Fruit fly (Drosophila melanogaster): ENCODE results near the gene CG14785.
A peak's percentile ranks its signal among the peaks of the same experiment; 100 is the strongest.

CG14785 gene

DNA sequence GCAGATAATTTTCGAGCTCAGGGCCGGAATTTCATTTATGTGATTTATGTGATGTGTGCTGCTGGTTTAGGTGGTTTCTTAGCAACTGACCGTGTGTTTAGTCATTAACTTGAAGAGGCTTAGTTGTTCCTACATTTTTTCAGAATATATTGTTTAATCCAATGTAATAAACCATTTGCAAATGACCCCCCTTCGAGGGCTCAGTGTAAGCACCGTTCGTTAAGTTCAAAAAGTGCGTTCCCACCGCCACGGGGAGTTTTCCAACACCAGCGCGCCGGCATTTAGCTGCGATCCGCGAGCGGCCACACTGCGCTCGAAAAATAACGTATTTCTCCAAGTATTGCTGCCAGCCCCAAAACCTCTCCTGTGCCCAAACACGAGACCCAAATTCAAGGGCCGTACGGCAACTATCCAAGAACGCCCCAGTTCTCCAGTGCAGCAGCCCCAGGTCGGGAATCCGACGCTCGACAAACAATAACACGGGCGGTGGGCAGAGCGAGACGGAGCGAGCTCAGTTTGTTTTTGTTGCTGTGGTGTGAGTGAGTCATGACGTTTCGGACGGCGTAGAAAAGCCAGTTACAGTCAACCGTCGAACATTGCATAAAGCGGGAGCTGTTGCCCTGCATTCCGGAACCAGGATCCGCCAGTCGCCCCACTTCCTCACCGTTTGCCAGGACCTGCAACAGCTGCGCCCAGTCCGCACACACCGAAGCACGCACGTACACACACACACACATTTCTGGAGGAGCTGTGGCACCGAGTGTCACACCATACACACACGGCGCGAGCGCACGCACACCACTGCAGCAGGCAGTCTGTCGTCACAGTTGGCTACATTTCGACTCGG is 21.6 kb upstream of the CG14785 start, which contains the start of gene rush (continued):
- peak; percentile 5 for TF ChIP-seq nmo (GFP tag; optimal IDR thresholded peaks at IDR 0.05)
- no peak for TF ChIP-seq CG43689 (GFP tag; IDR thresholded peaks at IDR 0.05)
- no peak for TF ChIP-seq CG15479 (GFP tag; optimal IDR thresholded peaks at IDR 0.05)
- no peak for TF ChIP-seq vnd (GFP tag; IDR thresholded peaks at IDR 0.05; ENCODE audit: partially characterized antibody)
- no peak for TF ChIP-seq CG18476 (GFP tag; optimal IDR thresholded peaks at IDR 0.05)
- no peak for TF ChIP-seq bigmax (GFP tag; optimal IDR thresholded peaks at IDR 0.05)
- peak; percentile 42 for TF ChIP-seq CG30403 (GFP tag; optimal IDR thresholded peaks at IDR 0.05)
- TF ChIP-seq slou (GFP tag; optimal IDR thresholded peaks at IDR 0.05) = no peak
- peak; percentile 57 for TF ChIP-seq CG7786 (GFP tag; optimal IDR thresholded peaks at IDR 0.05)
- TF ChIP-seq sna (GFP tag; IDR thresholded peaks at IDR 0.05; ENCODE audit: partially characterized antibody) = no peak
- TF ChIP-seq CG12769 (tag; optimal IDR thresholded peaks at IDR 0.05) = peak; percentile 12
- TF ChIP-seq CG15269 (tag; optimal IDR thresholded peaks at IDR 0.05) = peak; percentile 27
- TF ChIP-seq sc (optimal IDR thresholded peaks at IDR 0.05) = no peak
- TF ChIP-seq sc (GFP tag; optimal IDR thresholded peaks at IDR 0.05) = no peak
- TF ChIP-seq PHDP (tag; optimal IDR thresholded peaks at IDR 0.05) = peak; percentile 10
- TF ChIP-seq sens (GFP tag) = peak; percentile 59
- peak; percentile 90 for TF ChIP-seq CG4617 (GFP tag; optimal IDR thresholded peaks at IDR 0.05; ENCODE audit: borderline replicate concordance)
- TF ChIP-seq CG6854 (GFP tag; optimal IDR thresholded peaks at IDR 0.05) = no peak
- TF ChIP-seq CG3281 (GFP tag; optimal IDR thresholded peaks at IDR 0.05) = no peak
- peak; percentile 24 for TF ChIP-seq pnt (GFP tag; optimal IDR thresholded peaks at IDR 0.05)
- TF ChIP-seq CG6791 (GFP tag; IDR thresholded peaks at IDR 0.05; ENCODE audit: partially characterized antibody) = no peak
- peak; percentile 29; the same call in 1 of the 2 replicates for TF ChIP-seq CG14441 (GFP tag; IDR thresholded peaks at IDR 0.05)
- peak; percentile 15 for TF ChIP-seq jumu (GFP tag; optimal IDR thresholded peaks at IDR 0.05)
- TF ChIP-seq oc (tag; optimal IDR thresholded peaks at IDR 0.05) = no peak
- TF ChIP-seq CG17912 (GFP tag; optimal IDR thresholded peaks at IDR 0.05) = no peak
- TF ChIP-seq Hey (tag; optimal IDR thresholded peaks at IDR 0.05) = no peak
- TF ChIP-seq ro (GFP tag; IDR thresholded peaks at IDR 0.05) = no peak
- TF ChIP-seq Hr51 (GFP tag; optimal IDR thresholded peaks at IDR 0.05) = no peak
- TF ChIP-seq CG7357 (GFP tag; IDR thresholded peaks at IDR 0.05) = peak; percentile 64; the same call in 1 of the 3 replicates
- no peak for TF ChIP-seq CG16779 (GFP tag; IDR thresholded peaks at IDR 0.05)
- no peak for TF ChIP-seq Sox100B (GFP tag; optimal IDR thresholded peaks at IDR 0.05)
- TF ChIP-seq twi (tag; optimal IDR thresholded peaks at IDR 0.05) = no peak
- peak; percentile 24 for TF ChIP-seq HLH54F (GFP tag; optimal IDR thresholded peaks at IDR 0.05)
- TF ChIP-seq Ets65A (GFP tag) = no peak
- TF ChIP-seq Xrp1 (GFP tag; IDR thresholded peaks at IDR 0.05) = peak; percentile 38; the same call in 1 of the 2 replicates
- no peak for TF ChIP-seq CG34422 (GFP tag; IDR thresholded peaks at IDR 0.05)
- TF ChIP-seq Atf6 (GFP tag; IDR thresholded peaks at IDR 0.05) = no peak
- no peak for TF ChIP-seq C15 (GFP tag; IDR thresholded peaks at IDR 0.05)
- no peak for TF ChIP-seq fu2 (GFP tag; optimal IDR thresholded peaks at IDR 0.05)
- TF ChIP-seq nerfin-1 (tag; optimal IDR thresholded peaks at IDR 0.05) = no peak
- no peak for TF ChIP-seq nau (GFP tag; optimal IDR thresholded peaks at IDR 0.05)
- no peak; the same call in 2 of the 3 replicates for TF ChIP-seq ci (GFP tag; IDR thresholded peaks at IDR 0.05)
- no peak for TF ChIP-seq CG3065 (GFP tag; optimal IDR thresholded peaks at IDR 0.05)
- TF ChIP-seq org-1 (GFP tag; optimal IDR thresholded peaks at IDR 0.05) = no peak
- TF ChIP-seq hb (GFP tag; IDR thresholded peaks at IDR 0.05; ENCODE audit: partially characterized antibody) = no peak
- no peak for TF ChIP-seq CG13123 (GFP tag; optimal IDR thresholded peaks at IDR 0.05)
- TF ChIP-seq CG8478 (optimal IDR thresholded peaks at IDR 0.05) = peak; percentile 63
- TF ChIP-seq CG12104 (GFP tag; optimal IDR thresholded peaks at IDR 0.05) = no peak
- no peak for TF ChIP-seq fd102C (GFP tag; optimal IDR thresholded peaks at IDR 0.05)
- TF ChIP-seq CG34376 (GFP tag; optimal IDR thresholded peaks at IDR 0.05) = no peak

Measured in whole organism, embryonic.